Fruit fly (Drosophila melanogaster) Kc167 (cell line): ENCODE results near the gene twit.

Experiments used
- Myc ChIP-seq: fragments of >200 bp; optimal IDR thresholded peaks from 2 replicates; lab custom pipeline; 2017; ENCODE audit warnings: missing external identifiers
- Sin3A ChIP-seq: fragments of >200 bp; optimal IDR thresholded peaks from 2 replicates; lab custom pipeline; 2018; ENCODE audit warnings: missing external identifiers
- h ChIP-seq: fragments of >200 bp; optimal IDR thresholded peaks from 3 replicates; lab custom pipeline; 2018; ENCODE audit warnings: missing external identifiers
- insv ChIP-seq: fragments of >200 bp; optimal IDR thresholded peaks from 3 replicates; lab custom pipeline; 2018; ENCODE audit warnings: missing external identifiers
- psq ChIP-seq: fragments of >200 bp; optimal IDR thresholded peaks from 2 replicates; lab custom pipeline; 2017; ENCODE audit warnings: missing external identifiers
- ttk ChIP-seq: sonication (Bioruptor generic); optimal IDR thresholded peaks from 2 replicates; lab custom pipeline; 2017; ENCODE audit warnings: missing external identifiers

- TF ChIP-seq Myc (no peak), insv (lab: Kevin White, UChicago) (no peak), psq (lab: Kevin White, UChicago) (no peak), Sin3A (lab: Kevin White, UChicago) (no peak), h (lab: Kevin White, UChicago) (no peak), ttk (lab: Kevin White, UChicago) (no peak)
Measured at dm6 chr2L:20822489-20823195, 29.7 kb upstream of the twit start, which contains the start of gene CG9331.
